Worm (Caenorhabditis elegans): Measurements from ENCODE around the gene F17E9.3.

Gene F17E9.3

DNA sequence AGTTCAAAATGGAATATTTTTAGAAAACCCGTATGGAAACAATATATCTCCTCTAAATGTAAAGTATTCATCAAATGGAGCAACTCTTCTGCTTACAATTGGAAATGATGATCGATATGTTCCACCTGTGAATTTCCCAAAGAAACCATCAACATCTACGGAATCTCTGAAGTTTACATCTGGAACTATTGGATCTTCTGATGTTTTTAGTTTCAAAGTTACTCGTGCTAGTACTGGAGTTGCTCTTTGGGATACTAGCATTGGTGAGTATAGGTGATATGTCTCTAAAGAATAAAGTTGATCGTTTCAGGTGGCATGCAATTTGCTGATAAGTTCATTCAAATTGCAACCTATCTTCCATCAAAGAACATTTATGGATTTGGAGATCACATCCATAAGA, 13.2 kb downstream of the F17E9.3 start:
- TF ChIP-seq F23B12.7 (tag; optimal IDR thresholded peaks at IDR 0.05; ENCODE audit: insufficient read depth), result no peak
- TF ChIP-seq F22D6.2 (tag; optimal IDR thresholded peaks at IDR 0.05), result no peak
- TF ChIP-seq ztf-22 (GFP tag; optimal IDR thresholded peaks at IDR 0.05), result no peak
- no peak for TF ChIP-seq ZK185.1 (tag; optimal IDR thresholded peaks at IDR 0.05; ENCODE audit: poor library complexity, severe bottlenecking)
- no peak for TF ChIP-seq ekl-4 (GFP tag; IDR thresholded peaks at IDR 0.05)
- no peak for TF ChIP-seq ama-1 (optimal IDR thresholded peaks at IDR 0.05)
- no peak for TF ChIP-seq ama-1 (GFP tag; optimal IDR thresholded peaks at IDR 0.05)
- no peak for TF ChIP-seq ets-4 (GFP tag; optimal IDR thresholded peaks at IDR 0.05)
- TF ChIP-seq dpff-1 (tag; optimal IDR thresholded peaks at IDR 0.05), result no peak
- no peak for TF ChIP-seq lsy-27 (tag; optimal IDR thresholded peaks at IDR 0.05; ENCODE audit: borderline replicate concordance, insufficient read depth)
- TF ChIP-seq Y79H2A.3 (GFP tag; conservative IDR thresholded peaks at IDR 0.05), result no peak
- TF ChIP-seq F39B2.1 (GFP tag; IDR thresholded peaks at IDR 0.05), result no peak
- TF ChIP-seq snpc-1.3 (tag; optimal IDR thresholded peaks at IDR 0.05; ENCODE audit: insufficient read depth), result no peak
- no peak for TF ChIP-seq K12H6.12 (tag; optimal IDR thresholded peaks at IDR 0.05)
- TF ChIP-seq tbx-9 (tag; optimal IDR thresholded peaks at IDR 0.05; ENCODE audit: borderline replicate concordance), result no peak
- no peak for TF ChIP-seq madf-8 (GFP tag; conservative IDR thresholded peaks at IDR 0.05)
- TF ChIP-seq mxl-1 (tag; optimal IDR thresholded peaks at IDR 0.05), result no peak
- TF ChIP-seq B0261.1 (tag; optimal IDR thresholded peaks at IDR 0.05), result no peak
- TF ChIP-seq akir-1 (GFP tag; optimal IDR thresholded peaks at IDR 0.05), result no peak
- no peak for TF ChIP-seq Y56A3A.18 (GFP tag; IDR thresholded peaks at IDR 0.05)
- no peak for TF ChIP-seq B0019.2 (GFP tag; conservative IDR thresholded peaks at IDR 0.05)

DNA sequence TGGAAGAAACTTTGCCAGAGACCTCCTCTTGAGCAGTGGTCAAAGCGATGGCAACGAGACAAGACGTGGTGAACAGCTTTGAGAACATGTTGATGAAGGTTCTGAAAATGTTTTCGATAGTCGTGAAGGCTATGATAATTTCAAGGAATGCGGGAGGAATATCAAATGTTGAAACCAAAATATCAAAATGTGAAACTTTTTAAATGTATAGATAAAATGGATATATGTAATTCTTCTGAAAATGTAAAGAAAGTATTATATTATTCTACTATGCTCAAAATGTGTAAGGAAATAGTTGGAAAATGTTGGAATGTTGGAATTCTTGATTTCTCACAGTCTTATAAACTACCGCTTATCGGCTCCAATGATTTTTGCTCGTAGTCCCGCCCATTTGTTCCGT, 14.5 kb downstream of the F17E9.3 start, which contains the start of gene D2096.6:
Gene D2096.6 (minus strand): TSS at position 101 of the 400 bp plus-strand sequence.
- TF ChIP-seq ekl-4 (GFP tag; IDR thresholded peaks at IDR 0.05), result no peak
- no peak for TF ChIP-seq mxl-1 (tag; optimal IDR thresholded peaks at IDR 0.05)

DNA sequence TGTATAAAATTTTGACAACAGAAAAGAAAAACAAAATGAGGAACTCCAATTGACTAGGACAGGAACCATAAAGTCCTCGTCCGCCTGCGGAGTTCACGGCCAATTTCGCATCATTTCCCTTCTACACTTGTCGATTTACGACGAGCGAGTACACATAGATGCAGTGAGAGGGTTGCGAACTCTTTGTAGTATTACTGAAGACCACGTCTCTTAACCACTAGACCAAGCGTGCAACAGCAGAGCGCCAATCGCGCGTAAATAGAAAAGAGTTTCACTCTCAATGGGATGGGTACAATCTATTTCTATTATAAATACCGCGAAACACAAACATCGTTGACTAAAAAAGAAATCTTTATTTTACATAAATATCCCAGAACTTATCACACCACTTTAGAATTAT, 20.7 kb downstream of the F17E9.3 start:
- no peak; the same call in 1 of the 2 replicates for TF ChIP-seq B0019.2 (GFP tag; conservative IDR thresholded peaks at IDR 0.05)
- peak; percentile 44 for TF ChIP-seq lsl-1 (GFP tag; optimal IDR thresholded peaks at IDR 0.05)
- TF ChIP-seq ztf-3 (GFP tag; optimal IDR thresholded peaks at IDR 0.05), result no peak
- 0 out of 2 replicates have a peak, but pooled peaks have one; percentile 35 for TF ChIP-seq Y56A3A.18 (GFP tag; IDR thresholded peaks at IDR 0.05)
- no peak for TF ChIP-seq mel-28 (tag; optimal IDR thresholded peaks at IDR 0.05; ENCODE audit: borderline replicate concordance)
- no peak for TF ChIP-seq lag-1 (GFP tag; IDR thresholded peaks at IDR 0.05)
- TF ChIP-seq let-526 (GFP tag; IDR thresholded peaks at IDR 0.05), result no peak
- TF ChIP-seq rcor-1 (GFP tag; IDR thresholded peaks at IDR 0.05), result peak; percentile 71
- peak; percentile 23 for TF ChIP-seq ama-1 (optimal IDR thresholded peaks at IDR 0.05)
- peak; percentile 46 to 65 for TF ChIP-seq ama-1 (GFP tag; optimal IDR thresholded peaks at IDR 0.05)
- peak; percentile 90 for TF ChIP-seq die-1 (tag; optimal IDR thresholded peaks at IDR 0.05)
- TF ChIP-seq ztf-18 (tag; optimal IDR thresholded peaks at IDR 0.05), result peak; percentile 72
- no peak for TF ChIP-seq xnd-1 (tag; optimal IDR thresholded peaks at IDR 0.05)
- TF ChIP-seq repo-1 (tag; optimal IDR thresholded peaks at IDR 0.05), result peak; percentile 73
- TF ChIP-seq F49E8.2 (tag; optimal IDR thresholded peaks at IDR 0.05; ENCODE audit: insufficient read depth), result peak; percentile 57
- peak; percentile 67; the same call in 1 of the 2 replicates for TF ChIP-seq egl-44 (GFP tag; IDR thresholded peaks at IDR 0.05)
- TF ChIP-seq attf-6 (GFP tag; IDR thresholded peaks at IDR 0.05), result 0 out of 2 replicates have a peak, but pooled peaks have one; percentile 16
- peak; percentile 56 for TF ChIP-seq ceh-79 (tag; optimal IDR thresholded peaks at IDR 0.05)
- TF ChIP-seq dox-1 (GFP tag; IDR thresholded peaks at IDR 0.05), result peak; percentile 82
- no peak for TF ChIP-seq hlh-26 (GFP tag; conservative IDR thresholded peaks at IDR 0.05)
- peak; percentile 85 for TF ChIP-seq unc-130 (GFP tag; optimal IDR thresholded peaks at IDR 0.05)
- no peak for TF ChIP-seq nhr-179 (tag; optimal IDR thresholded peaks at IDR 0.05)
- TF ChIP-seq lir-1 (GFP tag; conservative IDR thresholded peaks at IDR 0.05), result 0 out of 2 replicates have a peak, but pooled peaks have one; percentile 45
- peak; percentile 67 for TF ChIP-seq attf-3 (GFP tag; conservative IDR thresholded peaks at IDR 0.05)
- peak; percentile 78 for TF ChIP-seq hrde-1 (tag; optimal IDR thresholded peaks at IDR 0.05; ENCODE audit: borderline replicate concordance)
- TF ChIP-seq F22D6.2 (tag; optimal IDR thresholded peaks at IDR 0.05), result no peak
- TF ChIP-seq bed-2 (GFP tag; IDR thresholded peaks at IDR 0.05), result no peak
- TF ChIP-seq snpc-1.3 (tag; optimal IDR thresholded peaks at IDR 0.05; ENCODE audit: insufficient read depth), result peak; percentile 84
- TF ChIP-seq lin-40 (tag; optimal IDR thresholded peaks at IDR 0.05), result peak; percentile 64
